Worm (Caenorhabditis elegans) whole organism, L4/young adult: ENCODE data around the gene frpr-2.

Experiments used
- W03F9.2 ChIP-seq: fragments of 150-350 bp; optimal IDR thresholded peaks from 2 replicates; lab custom pipeline; 2014; ENCODE audit warnings: missing biosample characterization, missing genetic modification characterization
- dao-5 ChIP-seq: sonication (generic microtip); optimal IDR thresholded peaks from 2 replicates; lab custom pipeline; 2016; ENCODE audit warnings: missing genotype, missing genetic modification characterization, moderate library complexity, missing compliant biosample characterization

DNA sequence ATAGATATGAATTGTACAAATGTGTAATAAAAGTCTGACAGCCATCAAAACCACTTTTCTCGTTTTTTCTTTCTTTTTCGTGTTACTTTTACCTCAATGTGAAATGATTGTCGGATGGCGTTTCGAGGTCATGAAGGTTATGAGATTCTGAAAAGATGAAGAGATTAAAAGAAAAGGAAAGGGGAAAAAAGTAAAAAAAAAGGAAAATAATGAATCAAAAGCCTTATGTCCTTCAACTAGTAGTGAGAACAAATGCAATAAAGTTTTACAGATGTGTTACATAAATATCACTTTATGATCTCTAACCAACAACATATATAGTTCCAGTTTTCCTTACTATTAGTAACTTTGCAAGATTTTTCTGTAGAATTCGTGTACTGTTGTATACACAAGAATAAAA is 24.5 kb upstream of the frpr-2 start, which contains the start of gene gmap-3:
- TF ChIP-seq W03F9.2 (tag; lab: Kevin White, UChicago) = no peak
- TF ChIP-seq dao-5 (tag; lab: Kevin White, UChicago) = no peak
